Worm (Caenorhabditis elegans) whole organism, L4 larva: Measurements from ENCODE around the gene tctn-1.
"Not testable (repeated sequence)": the region's sequence is repeated elsewhere in the genome, so short reads cannot be mapped to it uniquely, and the experiment has no call there.

Experiments
- D1046.2 ChIP-seq: fragments of 200-800 bp; sonication (Bioruptor generic); IDR thresholded peaks from 2 replicates; pipeline ENCODE4 v1.3.6; 2022; ENCODE audit warnings: missing genetic modification characterization, missing compliant biosample characterization
- T26A8.4 ChIP-seq: fragments of 200-800 bp; sonication (Bioruptor generic); IDR thresholded peaks from 2 replicates; pipeline ENCODE4 v1.3.6; 2022; ENCODE audit warnings: missing genetic modification characterization, missing compliant biosample characterization
- Y48G9A.11 ChIP-seq: fragments of 200-800 bp; sonication (Bioruptor generic); IDR thresholded peaks from 2 replicates; pipeline ENCODE4 v1.3.6; 2022; ENCODE audit warnings: missing genetic modification reagents, missing genetic modification characterization, missing compliant biosample characterization
- Y75B8A.6 ChIP-seq: fragments of 200-800 bp; sonication (Bioruptor generic); IDR thresholded peaks from 2 replicates; pipeline ENCODE4 v1.3.6; 2022; ENCODE audit warnings: missing genetic modification reagents, missing genetic modification characterization, missing compliant biosample characterization
- ZK337.2 ChIP-seq: fragments of 200-800 bp; sonication (Bioruptor generic); IDR thresholded peaks from 2 replicates; pipeline ENCODE4 v1.3.6; 2022; ENCODE audit warnings: missing genetic modification reagents, missing genetic modification characterization, missing compliant biosample characterization
- arid-1 ChIP-seq: fragments of 200-800 bp; sonication (Bioruptor generic); conservative IDR thresholded peaks from 2 replicates; pipeline ENCODE4 v1.3.6; 2022; ENCODE audit warnings: missing genetic modification reagents, missing genetic modification characterization, missing compliant biosample characterization
- ceh-20 ChIP-seq: fragments of 200-800 bp; sonication (Bioruptor generic); IDR thresholded peaks from 2 replicates; pipeline ENCODE4 v1.3.6; 2022; ENCODE audit warnings: missing genetic modification reagents, missing genetic modification characterization, missing compliant biosample characterization
- ceh-44 ChIP-seq: fragments of 200-800 bp; sonication (Bioruptor generic); IDR thresholded peaks from 2 replicates; pipeline ENCODE4 v1.3.6; 2022; ENCODE audit warnings: missing genetic modification reagents, missing genetic modification characterization, missing compliant biosample characterization
- ceh-62 ChIP-seq: sonication (generic microtip); optimal IDR thresholded peaks from 2 replicates; lab custom pipeline; 2017; ENCODE audit warnings: missing biosample characterization, missing genetic modification characterization
- ctbp-1 ChIP-seq: fragments of 200-800 bp; sonication (Bioruptor generic); IDR thresholded peaks from 2 replicates; pipeline ENCODE4 v1.3.6; 2022; ENCODE audit warnings: missing genetic modification reagents, missing genetic modification characterization, missing compliant biosample characterization
- daf-8 ChIP-seq: fragments of 200-800 bp; sonication (Bioruptor generic); IDR thresholded peaks from 2 replicates; pipeline ENCODE4 v1.3.6; 2022; ENCODE audit warnings: missing genetic modification characterization, missing compliant biosample characterization
- dmd-6 ChIP-seq: fragments of 200-800 bp; sonication (Bioruptor generic); IDR thresholded peaks from 2 replicates; pipeline ENCODE4 v1.3.6; 2022; ENCODE audit warnings: missing genetic modification reagents, missing genetic modification characterization, missing compliant biosample characterization
- dmd-8 ChIP-seq: fragments of 200-800 bp; sonication (Bioruptor generic); IDR thresholded peaks from 2 replicates; pipeline ENCODE4 v1.3.6; 2022; ENCODE audit warnings: missing genetic modification characterization, missing compliant biosample characterization
- dmd-9 ChIP-seq: fragments of 200-800 bp; sonication (Bioruptor generic); IDR thresholded peaks from 2 replicates; pipeline ENCODE4 v1.3.6; 2022; ENCODE audit warnings: missing genetic modification reagents, missing genetic modification characterization, missing compliant biosample characterization
- dpl-1 ChIP-seq: fragments of 150-350 bp; optimal IDR thresholded peaks from 2 replicates; lab custom pipeline; 2014; ENCODE audit warnings: missing biosample characterization, missing genetic modification reagents, missing genetic modification characterization
- dve-1 ChIP-seq: sonication (generic microtip); optimal IDR thresholded peaks from 2 replicates; lab custom pipeline; 2017; ENCODE audit warnings: antibody characterized with exemption, mild to moderate bottlenecking, missing genetic modification characterization, missing compliant biosample characterization; ENCODE audit not compliant: insufficient read depth
- egl-43 ChIP-seq: fragments of 200-800 bp; sonication (Bioruptor generic); IDR thresholded peaks from 2 replicates; pipeline ENCODE4 v1.3.6; 2022; ENCODE audit warnings: missing genetic modification reagents, missing genetic modification characterization, missing compliant biosample characterization
- hmg-1.1 ChIP-seq: fragments of 200-800 bp; sonication (Bioruptor generic); IDR thresholded peaks from 2 replicates; pipeline ENCODE4 v1.3.6; 2022; ENCODE audit warnings: missing genetic modification reagents, missing genetic modification characterization, missing compliant biosample characterization
- lin-1 ChIP-seq: fragments of 200-800 bp; sonication (Bioruptor generic); IDR thresholded peaks from 2 replicates; pipeline ENCODE4 v1.3.6; 2022; ENCODE audit warnings: missing genetic modification reagents, missing genetic modification characterization, missing compliant biosample characterization
- lin-29 ChIP-seq: fragments of 200-800 bp; sonication (Bioruptor generic); IDR thresholded peaks from 2 replicates; pipeline ENCODE4 v1.3.6; 2022; ENCODE audit warnings: missing genetic modification reagents, missing genetic modification characterization, missing compliant biosample characterization
- lin-38 ChIP-seq: fragments of 200-800 bp; sonication (Bioruptor generic); IDR thresholded peaks from 2 replicates; pipeline ENCODE4 v1.3.6; 2022; ENCODE audit warnings: missing genetic modification reagents, missing genetic modification characterization, missing compliant biosample characterization
- lsy-2 ChIP-seq, 2 experiments: fragments of 150-350 bp in 1 of 2; sonication (generic microtip) in 1 of 2; optimal IDR thresholded peaks; 2 replicates each; lab custom pipeline; 2014 to 2017; ENCODE audit warnings: missing biosample characterization in 2 of 2, missing genetic modification characterization in 2 of 2
- madf-5 ChIP-seq, 2 experiments: fragments of 200-800 bp; sonication (Bioruptor generic); IDR thresholded peaks; 2 replicates each; pipeline ENCODE4 v1.3.6; 2022; ENCODE audit warnings: missing compliant biosample characterization in 2 of 2, missing genetic modification characterization in 2 of 2
- madf-9 ChIP-seq: fragments of 200-800 bp; sonication (Bioruptor generic); conservative IDR thresholded peaks from 2 replicates; pipeline ENCODE4 v1.3.6; 2022; ENCODE audit warnings: missing genetic modification reagents, missing genetic modification characterization, missing compliant biosample characterization
- mdt-29 ChIP-seq: fragments of 200-800 bp; sonication (Bioruptor generic); IDR thresholded peaks from 2 replicates; pipeline ENCODE4 v1.3.6; 2022; ENCODE audit warnings: missing genetic modification reagents, missing genetic modification characterization, missing compliant biosample characterization
- mes-2 ChIP-seq: sonication (generic microtip); optimal IDR thresholded peaks from 2 replicates; lab custom pipeline; 2016; ENCODE audit warnings: missing genotype, mild to moderate bottlenecking, missing genetic modification characterization, missing compliant biosample characterization; ENCODE audit not compliant: poor library complexity, severe bottlenecking
- mxl-2 ChIP-seq: fragments of 200-800 bp; sonication (Bioruptor generic); conservative IDR thresholded peaks from 2 replicates; pipeline ENCODE4 v1.3.6; 2022; ENCODE audit warnings: missing genetic modification reagents, missing genetic modification characterization, missing compliant biosample characterization
- mxl-3 ChIP-seq: fragments of 200-800 bp; sonication (Bioruptor generic); optimal IDR thresholded peaks from 2 replicates; lab custom pipeline; 2018; ENCODE audit warnings: mild to moderate bottlenecking, missing genetic modification characterization, missing compliant biosample characterization
- nhr-102 ChIP-seq: sonication (generic microtip); optimal IDR thresholded peaks from 2 replicates; lab custom pipeline; 2016; ENCODE audit warnings: mild to moderate bottlenecking, missing genetic modification characterization, moderate library complexity, missing compliant biosample characterization
- nhr-41 ChIP-seq: fragments of 200-800 bp; sonication (Bioruptor generic); IDR thresholded peaks from 2 replicates; pipeline ENCODE4 v1.3.6; 2022; ENCODE audit warnings: missing genetic modification reagents, missing genetic modification characterization, missing compliant biosample characterization
- nhr-42 ChIP-seq: fragments of 200-800 bp; sonication (Bioruptor generic); IDR thresholded peaks from 2 replicates; pipeline ENCODE4 v1.3.6; 2022; ENCODE audit warnings: missing genetic modification characterization, missing compliant biosample characterization
- pha-4 ChIP-seq, 2 experiments: fragments of 150-350 bp in 1 of 2; fragments of 200-800 bp in 1 of 2; sonication (Bioruptor generic) in 1 of 2; IDR thresholded peaks in 1 of 2; optimal IDR thresholded peaks in 1 of 2; 2 replicates each; pipeline versions ENCODE4 v1.3.6 to Lab custom; 2014 to 2022; ENCODE audit warnings: missing genetic modification characterization in 2 of 2, missing genetic modification reagents in 2 of 2, missing biosample characterization in 1 of 2, missing compliant biosample characterization in 1 of 2
- php-3 ChIP-seq: fragments of 200-800 bp; sonication (Bioruptor generic); IDR thresholded peaks from 2 replicates; pipeline ENCODE4 v1.3.6; 2022; ENCODE audit warnings: missing genetic modification reagents, missing genetic modification characterization, missing compliant biosample characterization
- rbr-2 ChIP-seq: sonication (generic microtip); optimal IDR thresholded peaks from 2 replicates; lab custom pipeline; 2016; ENCODE audit warnings: missing genotype, missing genetic modification characterization, missing compliant biosample characterization
- saeg-2 ChIP-seq: fragments of 200-800 bp; sonication (Bioruptor generic); IDR thresholded peaks from 2 replicates; pipeline ENCODE4 v1.3.6; 2022; ENCODE audit warnings: missing genetic modification reagents, missing genetic modification characterization, missing compliant biosample characterization
- set-16 ChIP-seq: fragments of 200-800 bp; sonication (Bioruptor generic); IDR thresholded peaks from 2 replicates; pipeline ENCODE4 v1.3.6; 2022; ENCODE audit warnings: missing genetic modification reagents, missing genetic modification characterization, missing compliant biosample characterization
- snpc-1.2 ChIP-seq: fragments of 200-800 bp; sonication (Bioruptor generic); IDR thresholded peaks from 2 replicates; pipeline ENCODE4 v1.3.6; 2022; ENCODE audit warnings: missing genetic modification reagents, missing genetic modification characterization, missing compliant biosample characterization
- spr-1 ChIP-seq: sonication (generic microtip); optimal IDR thresholded peaks from 2 replicates; lab custom pipeline; 2016; ENCODE audit warnings: mild to moderate bottlenecking, missing genetic modification characterization, missing compliant biosample characterization
- tag-97 ChIP-seq: fragments of 200-800 bp; sonication (Bioruptor generic); IDR thresholded peaks from 2 replicates; pipeline ENCODE4 v1.3.6; 2022; ENCODE audit warnings: missing genetic modification characterization, missing compliant biosample characterization
- tra-1 ChIP-seq: fragments of 200-800 bp; sonication (Bioruptor generic); IDR thresholded peaks from 2 replicates; pipeline ENCODE4 v1.3.6; 2022; ENCODE audit warnings: missing genetic modification reagents, missing genetic modification characterization, missing compliant biosample characterization
- unc-62 ChIP-seq, 3 experiments: fragments of 150-350 bp in 1 of 3; sonication (generic microtip); optimal IDR thresholded peaks in 2 of 3; peaks in 1 of 3; 1 replicate in 1 of 3; 2 replicates in 2 of 3; lab custom pipeline; 2014 to 2017; ENCODE audit warnings: missing biosample characterization in 3 of 3, missing genetic modification characterization in 3 of 3, missing genetic modification reagents in 3 of 3, missing genotype in 1 of 3
- vab-7 ChIP-seq: fragments of 200-800 bp; sonication (Bioruptor generic); IDR thresholded peaks from 2 replicates; pipeline ENCODE4 v1.3.6; 2022; ENCODE audit warnings: missing genetic modification reagents, missing genetic modification characterization, missing compliant biosample characterization
- zfp-3 ChIP-seq: fragments of 200-800 bp; sonication (Bioruptor generic); conservative IDR thresholded peaks from 2 replicates; pipeline ENCODE4 v1.3.6; 2022; ENCODE audit warnings: missing genetic modification reagents, missing genetic modification characterization, missing compliant biosample characterization

tctn-1 gene

ce11 chrIV:4723687-4724086, 23.9 kb downstream of the tctn-1 start:
- TF ChIP-seq dve-1 (no peak), unc-62 (GFP tag; optimal IDR thresholded peaks at IDR 0.05 in 1 of 2; lab: Kevin White, UChicago) (peak in 1 of 2 experiments; percentile 61), unc-62 (tag; optimal IDR thresholded peaks at IDR 0.05; lab: Kevin White, UChicago) (no peak), ceh-62 (tag; lab: Kevin White, UChicago) (no peak)

DNA sequence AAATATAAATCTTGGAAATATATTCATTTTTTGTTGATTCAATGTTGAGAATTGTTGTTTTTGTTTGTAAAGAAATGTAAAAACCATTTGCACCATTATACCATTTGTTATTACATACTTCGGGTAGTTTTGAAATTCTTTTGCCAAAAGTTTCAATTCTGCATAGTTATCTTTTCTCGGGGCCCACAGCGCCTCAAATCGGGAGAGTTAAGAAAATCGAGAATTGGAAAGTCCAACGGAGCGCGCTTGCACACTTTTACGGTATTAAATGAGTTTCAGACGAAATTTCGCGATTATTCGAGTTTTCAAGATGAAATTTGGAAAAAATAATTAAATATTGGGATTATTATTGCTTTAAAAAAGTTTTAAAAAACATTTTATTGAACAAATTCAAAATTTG, 26.4 kb downstream of the tctn-1 start:
- TF ChIP-seq lin-38 (GFP tag; lab: Robert Waterston, UW) = peak; percentile 72

DNA sequence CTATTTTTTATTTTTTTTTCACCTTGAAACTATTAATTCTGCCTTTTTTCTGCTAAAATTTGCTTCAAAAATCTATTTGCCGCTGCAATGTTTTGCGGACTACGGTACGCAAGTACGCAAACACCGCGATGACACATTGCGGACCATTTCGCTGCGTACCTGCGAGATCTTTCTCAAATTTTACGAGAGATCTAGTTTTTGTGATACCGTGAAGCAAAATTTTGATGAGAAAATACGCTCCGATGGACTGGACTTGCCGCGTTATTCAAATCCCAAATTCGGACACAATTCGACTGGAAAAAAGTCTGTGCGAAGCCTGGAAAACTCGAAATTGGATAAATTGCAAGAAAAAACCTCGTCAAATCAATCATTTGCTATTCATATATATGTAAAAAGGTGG, 27.1 kb downstream of the tctn-1 start:
- peak; percentile 75 for TF ChIP-seq Y48G9A.11 (GFP tag; lab: Robert Waterston, UW)
- TF ChIP-seq rbr-2 (tag; lab: Kevin White, UChicago) = peak; percentile 53
- 0 out of 2 replicates have a peak, but pooled peaks have one; percentile 10 for TF ChIP-seq dmd-8 (GFP tag; lab: Robert Waterston, UW)
- TF ChIP-seq pha-4 (GFP tag; IDR thresholded peaks at IDR 0.05; lab: Robert Waterston, UW) = peak; percentile 93
- TF ChIP-seq pha-4 (tag; optimal IDR thresholded peaks at IDR 0.05; lab: Kevin White, UChicago) = not testable (repeated sequence)
- TF ChIP-seq lin-38 (GFP tag; lab: Robert Waterston, UW) = peak; percentile 99
- peak; percentile 28 for TF ChIP-seq nhr-102 (tag; lab: Kevin White, UChicago)
- TF ChIP-seq tag-97 (GFP tag; lab: Robert Waterston, UW) = peak; percentile 83; the same call in 1 of the 2 replicates
- TF ChIP-seq zfp-3 = peak; percentile 97
- peak; percentile 86 for TF ChIP-seq lin-1 (GFP tag; lab: Robert Waterston, UW)
- peak; percentile 96 for TF ChIP-seq D1046.2 (GFP tag; lab: Robert Waterston, UW)
- peak; percentile 95 for TF ChIP-seq madf-9 (GFP tag; lab: Robert Waterston, UW)
- TF ChIP-seq dpl-1 (GFP tag; lab: Kevin White, UChicago) = peak; percentile 10
- peak; percentile 58; the same call in 1 of the 2 replicates for TF ChIP-seq snpc-1.2 (GFP tag; lab: Robert Waterston, UW)
- TF ChIP-seq ceh-20 (GFP tag; lab: Robert Waterston, UW) = peak; percentile 98
- TF ChIP-seq egl-43 (GFP tag; lab: Robert Waterston, UW) = peak; percentile 95
- TF ChIP-seq tra-1 (GFP tag; lab: Robert Waterston, UW) = peak; percentile 94
- TF ChIP-seq nhr-42 (GFP tag; lab: Robert Waterston, UW) = peak; percentile 99
- TF ChIP-seq arid-1 (GFP tag; lab: Robert Waterston, UW) = peak; percentile 90
- TF ChIP-seq php-3 = peak; percentile 95
- TF ChIP-seq mxl-2 (GFP tag; lab: Robert Waterston, UW) = peak; percentile 65; the same call in 1 of the 2 replicates
- TF ChIP-seq T26A8.4 (GFP tag; lab: Robert Waterston, UW) = peak; percentile 97
- TF ChIP-seq set-16 (GFP tag; lab: Robert Waterston, UW) = peak; percentile 52; the same call in 1 of the 2 replicates
- TF ChIP-seq mdt-29 (GFP tag; lab: Robert Waterston, UW) = peak; percentile 92
- peak; percentile 98 for TF ChIP-seq lin-29 (GFP tag; lab: Robert Waterston, UW)
- peak; percentile 91 for TF ChIP-seq Y75B8A.6 (GFP tag; lab: Robert Waterston, UW)
- peak; percentile 74; the same call in 1 of the 2 replicates for TF ChIP-seq daf-8 (GFP tag; lab: Robert Waterston, UW)
- peak in 1 of 2 experiments; percentile 96; a peak in 2 of 4 replicates for TF ChIP-seq madf-5 (GFP tag; IDR thresholded peaks at IDR 0.05; lab: Robert Waterston, UW)
- peak; percentile 92 for TF ChIP-seq saeg-2 (GFP tag; lab: Robert Waterston, UW)
- peak; percentile 96 for TF ChIP-seq dmd-6 (GFP tag; lab: Robert Waterston, UW)
- peak; percentile 24 for TF ChIP-seq mxl-3 (GFP tag; lab: Kevin White, UChicago)
- TF ChIP-seq hmg-1.1 = peak; percentile 98
- peak; percentile 89 for TF ChIP-seq vab-7 (GFP tag; lab: Robert Waterston, UW)
- peak; percentile 96 for TF ChIP-seq ctbp-1
- peak; percentile 95 for TF ChIP-seq ZK337.2 (GFP tag; lab: Robert Waterston, UW)
- peak; percentile 65 to 88 for TF ChIP-seq lsy-2 (tag; optimal IDR thresholded peaks at IDR 0.05; lab: Kevin White, UChicago)
- peak; percentile 59; the same call in 1 of the 2 replicates for TF ChIP-seq nhr-41 (GFP tag; lab: Robert Waterston, UW)
- peak; percentile 72 for TF ChIP-seq mes-2 (tag; lab: Kevin White, UChicago)
- peak; percentile 78 for TF ChIP-seq ceh-44 (GFP tag; lab: Robert Waterston, UW)
- TF ChIP-seq dmd-9 (GFP tag; lab: Robert Waterston, UW) = peak; percentile 97
- peak; percentile 14 for TF ChIP-seq spr-1
- TF ChIP-seq, all 104 proteins: peak for 40; not testable (repeated sequence) for 64
